Worm (Caenorhabditis elegans): ENCODE measurements around the gene ceh-53.

The ceh-53 gene

DNA sequence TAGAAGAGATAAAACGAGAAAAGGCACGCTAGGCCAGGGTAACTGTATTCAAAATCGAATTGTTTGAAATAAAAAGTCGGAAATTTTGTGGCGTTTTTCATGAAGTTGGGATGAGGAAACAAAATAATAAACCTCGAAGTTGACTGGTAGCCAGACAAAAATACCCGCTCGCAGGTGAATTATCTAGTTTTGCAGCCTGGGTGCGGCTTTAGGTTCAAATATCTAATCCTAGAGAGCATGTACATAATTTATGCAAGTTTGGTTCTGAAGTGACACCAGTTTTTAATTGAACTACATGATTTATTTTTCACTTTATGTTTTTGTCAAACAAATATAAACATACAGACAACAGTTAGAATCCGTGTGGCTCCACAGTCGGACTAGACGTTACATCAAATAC lies 16.2 kb upstream of the ceh-53 start, which contains the start of gene srz-37:
srz-37 (minus strand) TSS at position 101 of the 400 bp plus-strand sequence.
- no peak for TF ChIP-seq unc-39 (tag; optimal IDR thresholded peaks at IDR 0.05)
- no peak for TF ChIP-seq Y5F2A.4 (GFP tag; optimal IDR thresholded peaks at IDR 0.05)
- no peak for TF ChIP-seq fos-1 (tag; optimal IDR thresholded peaks at IDR 0.05)
- no peak for TF ChIP-seq lin-15B (tag; optimal IDR thresholded peaks at IDR 0.05)
- no peak for TF ChIP-seq zfp-2 (tag; optimal IDR thresholded peaks at IDR 0.05)
- TF ChIP-seq unc-62 (GFP tag; optimal IDR thresholded peaks at IDR 0.05 in 1 of 2): no peak
- no peak for TF ChIP-seq unc-62 (tag; optimal IDR thresholded peaks at IDR 0.05)
- TF ChIP-seq arid-1 (GFP tag; conservative IDR thresholded peaks at IDR 0.05): no peak
- TF ChIP-seq hlh-30 (tag; optimal IDR thresholded peaks at IDR 0.05; ENCODE audit: insufficient read depth): no peak
- TF ChIP-seq hmg-1.1 (GFP tag; IDR thresholded peaks at IDR 0.05): no peak
- TF ChIP-seq set-16 (GFP tag; IDR thresholded peaks at IDR 0.05): no peak
- TF ChIP-seq ztf-7 (tag; optimal IDR thresholded peaks at IDR 0.05): no peak

DNA sequence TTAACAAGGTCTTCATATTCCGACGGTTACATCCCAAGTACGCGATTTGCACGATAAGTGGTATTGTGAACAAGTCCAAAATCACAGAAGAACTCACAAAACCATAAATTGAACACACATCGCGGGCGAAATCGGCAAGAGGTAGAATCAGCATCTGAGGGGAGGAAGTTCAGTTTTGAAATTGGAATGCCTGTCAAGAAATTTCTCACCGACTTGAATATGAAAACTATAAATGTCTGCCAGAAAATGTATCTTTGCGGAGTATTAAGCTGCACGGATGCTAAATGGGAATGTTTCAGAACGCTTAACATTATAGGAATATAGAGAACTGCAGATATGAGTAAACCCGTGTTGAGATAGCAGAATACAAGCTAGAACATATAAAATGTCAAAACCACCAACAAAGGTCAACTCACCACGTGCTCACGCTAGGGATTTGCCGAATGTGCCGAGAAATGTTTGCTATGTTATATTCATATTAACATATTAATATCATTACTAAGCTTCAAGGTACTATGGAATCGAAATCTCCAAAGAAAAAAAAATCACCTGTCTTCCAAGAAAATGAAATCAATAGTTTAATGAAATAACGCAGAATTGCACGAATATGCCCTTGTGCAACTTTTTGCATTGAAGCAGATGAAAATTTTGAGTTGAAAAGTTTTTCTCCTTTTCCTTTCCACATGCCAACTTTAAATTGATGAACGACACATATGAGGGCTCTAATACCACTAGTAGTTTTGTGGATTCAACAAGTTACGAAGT lies 15.6 kb upstream of the ceh-53 start, which contains the start of gene srz-82:
srz-82 (plus strand) TSS at position 701 of the 765 bp plus-strand sequence.
- no peak for TF ChIP-seq nhr-77 (tag; optimal IDR thresholded peaks at IDR 0.05)
- no peak for TF ChIP-seq ZK546.5 (tag; optimal IDR thresholded peaks at IDR 0.05)
- no peak for TF ChIP-seq mdl-1 (tag; optimal IDR thresholded peaks at IDR 0.05)
- TF ChIP-seq saeg-2 (GFP tag; IDR thresholded peaks at IDR 0.05): no peak
- TF ChIP-seq daf-16 (GFP tag; optimal IDR thresholded peaks at IDR 0.05): no peak
- no peak for TF ChIP-seq daf-16 (tag; optimal IDR thresholded peaks at IDR 0.05)
- no peak for TF ChIP-seq T20F7.1 (GFP tag; optimal IDR thresholded peaks at IDR 0.05)
- peak in 1 of 2 experiments; percentile 96 for TF ChIP-seq unc-62 (GFP tag; optimal IDR thresholded peaks at IDR 0.05 in 1 of 2)
- no peak for TF ChIP-seq unc-62 (tag; optimal IDR thresholded peaks at IDR 0.05)

DNA sequence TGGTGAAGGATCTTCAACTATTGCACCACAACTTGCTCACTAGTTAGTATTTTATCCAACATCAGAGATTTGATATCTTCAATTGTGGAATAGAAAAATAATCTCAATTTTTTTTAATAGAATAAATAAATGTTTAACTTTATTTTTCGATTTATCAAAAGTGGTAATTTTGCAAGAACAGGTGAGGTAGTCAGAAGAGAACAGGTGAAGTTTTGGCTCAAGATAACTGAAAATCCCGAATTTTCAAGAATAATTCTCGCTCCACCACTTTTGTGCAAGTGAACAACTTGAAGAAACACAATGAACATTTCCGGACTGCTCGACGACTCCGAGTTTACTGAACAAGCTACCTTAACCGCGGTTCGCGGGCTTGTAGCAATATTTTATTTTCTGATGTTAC lies 6.5 kb upstream of the ceh-53 start, which contains the start of gene srz-78:
srz-78 (plus strand) TSS at position 301 of the 400 bp plus-strand sequence.
- no peak for TF ChIP-seq ama-1 (optimal IDR thresholded peaks at IDR 0.05)
- no peak for TF ChIP-seq ceh-82 (tag; optimal IDR thresholded peaks at IDR 0.05)
- TF ChIP-seq ztf-11 (tag; optimal IDR thresholded peaks at IDR 0.05): no peak
- no peak for TF ChIP-seq mxl-2 (GFP tag; conservative IDR thresholded peaks at IDR 0.05)
- TF ChIP-seq saeg-2 (GFP tag; IDR thresholded peaks at IDR 0.05): no peak
- no peak for TF ChIP-seq aha-1 (tag)
- TF ChIP-seq nhr-28 (tag; optimal IDR thresholded peaks at IDR 0.05): no peak
- no peak for TF ChIP-seq R02D3.7 (tag; optimal IDR thresholded peaks at IDR 0.05)
- TF ChIP-seq T20F7.1 (GFP tag; optimal IDR thresholded peaks at IDR 0.05): no peak
- TF ChIP-seq zfp-2 (tag; optimal IDR thresholded peaks at IDR 0.05): no peak
- no peak for TF ChIP-seq mdt-29 (GFP tag; IDR thresholded peaks at IDR 0.05)
- TF ChIP-seq zip-2 (tag; optimal IDR thresholded peaks at IDR 0.05): no peak
- no peak for TF ChIP-seq mep-1 (tag; optimal IDR thresholded peaks at IDR 0.05)
- TF ChIP-seq madf-9 (GFP tag; conservative IDR thresholded peaks at IDR 0.05): no peak
- TF ChIP-seq fkh-10 (GFP tag; optimal IDR thresholded peaks at IDR 0.05): no peak
- TF ChIP-seq F49E8.2 (tag; optimal IDR thresholded peaks at IDR 0.05; ENCODE audit: borderline replicate concordance): no peak

DNA sequence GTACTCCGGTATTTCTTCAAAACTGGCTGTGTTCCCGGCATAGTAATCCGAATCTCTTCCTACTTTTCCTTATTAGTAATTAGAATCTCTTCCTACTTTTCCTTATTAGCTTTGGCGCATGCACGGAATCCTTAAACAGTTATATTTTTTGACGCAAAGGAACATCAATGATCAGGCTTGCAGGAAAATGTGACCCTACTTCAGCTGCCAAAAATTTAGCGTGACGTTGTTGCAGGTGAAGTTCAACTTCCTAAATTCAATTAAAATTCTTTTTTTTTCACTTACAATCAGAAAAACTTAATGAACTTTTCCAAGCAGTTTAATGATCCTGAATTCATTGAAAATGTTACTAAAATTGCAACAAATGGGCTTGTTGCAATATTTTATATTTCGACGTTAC lies 4.7 kb upstream of the ceh-53 start, which contains the start of gene srz-79:
srz-79 (plus strand) TSS at position 301 of the 400 bp plus-strand sequence.
- TF ChIP-seq nhr-111 (GFP tag; optimal IDR thresholded peaks at IDR 0.05) (no peak), ceh-82 (tag; optimal IDR thresholded peaks at IDR 0.05) (no peak), zag-1 (tag; optimal IDR thresholded peaks at IDR 0.05) (no peak), php-3 (GFP tag; IDR thresholded peaks at IDR 0.05) (no peak), saeg-2 (GFP tag; IDR thresholded peaks at IDR 0.05) (no peak)
